Worm (Caenorhabditis elegans): ENCODE data around the gene tsp-14.
A peak's percentile ranks its signal among the peaks of the same experiment; 100 is the strongest.

- TF ChIP-seq lir-3 (tag; optimal IDR thresholded peaks at IDR 0.05) (no peak), zip-11 (GFP tag; IDR thresholded peaks at IDR 0.05) (no peak), nhr-10 (tag; optimal IDR thresholded peaks at IDR 0.05) (no peak), unc-62 (GFP tag; optimal IDR thresholded peaks at IDR 0.05 in 1 of 2) (peak in 1 of 2 experiments; percentile 99), unc-62 (tag; optimal IDR thresholded peaks at IDR 0.05) (no peak), ces-1 (GFP tag; optimal IDR thresholded peaks at IDR 0.05) (no peak), ztf-11 (tag; optimal IDR thresholded peaks at IDR 0.05) (no peak), egl-27 (tag; optimal IDR thresholded peaks at IDR 0.05) (no peak)
Observed at ce11 chrX:4864214-4864613, 12.6 kb downstream of the tsp-14 start.
